Worm (Caenorhabditis elegans) whole organism, late embryonic: ENCODE results near the gene dbt-1.

ENCODE experiments used
- C08G9.2 ChIP-seq: sonication (generic microtip); optimal IDR thresholded peaks from 2 replicates; lab custom pipeline; 2016; ENCODE audit warnings: mild to moderate bottlenecking, missing genetic modification characterization, moderate library complexity, missing compliant biosample characterization
- C38D4.7 ChIP-seq: fragments of 200-800 bp; sonication (Bioruptor generic); optimal IDR thresholded peaks from 2 replicates; lab custom pipeline; 2018; ENCODE audit warnings: mild to moderate bottlenecking, missing genetic modification characterization, moderate library complexity, missing compliant biosample characterization
- K02D7.2 ChIP-seq: sonication (generic microtip); optimal IDR thresholded peaks from 2 replicates; lab custom pipeline; 2017; ENCODE audit warnings: mild to moderate bottlenecking, missing genetic modification characterization, missing compliant biosample characterization
- T23F11.4 ChIP-seq: fragments of 200-800 bp; sonication (Bioruptor generic); optimal IDR thresholded peaks from 2 replicates; lab custom pipeline; 2018; ENCODE audit warnings: mild to moderate bottlenecking, missing genetic modification characterization, missing compliant biosample characterization
- ceh-18 ChIP-seq: sonication (generic microtip); optimal IDR thresholded peaks from 2 replicates; lab custom pipeline; 2016; ENCODE audit warnings: missing genetic modification characterization, missing compliant biosample characterization
- ceh-19 ChIP-seq: fragments of 200-800 bp; sonication (Bioruptor generic); optimal IDR thresholded peaks from 2 replicates; lab custom pipeline; 2018; ENCODE audit warnings: mild to moderate bottlenecking, missing genetic modification characterization, missing compliant biosample characterization
- ceh-22 ChIP-seq: sonication (generic microtip); optimal IDR thresholded peaks from 2 replicates; lab custom pipeline; 2017; ENCODE audit warnings: missing biosample characterization, missing genetic modification characterization
- ceh-24 ChIP-seq: sonication (generic microtip); optimal IDR thresholded peaks from 2 replicates; lab custom pipeline; 2016; ENCODE audit warnings: mild to moderate bottlenecking, missing genetic modification characterization, missing compliant biosample characterization
- ceh-31 ChIP-seq: sonication (generic microtip); optimal IDR thresholded peaks from 2 replicates; lab custom pipeline; 2016; ENCODE audit warnings: missing genetic modification characterization, missing compliant biosample characterization
- ceh-45 ChIP-seq: fragments of 200-800 bp; sonication (Bioruptor generic); IDR thresholded peaks from 2 replicates; pipeline ENCODE4 v1.3.6; 2022; ENCODE audit warnings: missing genetic modification reagents, missing genetic modification characterization, missing compliant biosample characterization
- dmd-4 ChIP-seq: sonication (generic microtip); optimal IDR thresholded peaks from 2 replicates; lab custom pipeline; 2016; ENCODE audit warnings: borderline replicate concordance, missing genetic modification characterization, missing compliant biosample characterization
- dve-1 ChIP-seq: sonication (generic microtip); optimal IDR thresholded peaks from 2 replicates; lab custom pipeline; 2017; ENCODE audit warnings: antibody characterized with exemption, mild to moderate bottlenecking, missing genetic modification characterization, missing compliant biosample characterization
- elt-2 ChIP-seq: sonication (generic microtip); optimal IDR thresholded peaks from 2 replicates; lab custom pipeline; 2016; ENCODE audit warnings: missing genetic modification reagents, missing genetic modification characterization, missing compliant biosample characterization
- fax-1 ChIP-seq: sonication (generic microtip); optimal IDR thresholded peaks from 2 replicates; lab custom pipeline; 2016; ENCODE audit warnings: missing genotype, missing genetic modification characterization, missing compliant biosample characterization
- fkh-10 ChIP-seq: fragments of 150-350 bp; optimal IDR thresholded peaks from 2 replicates; lab custom pipeline; 2014; ENCODE audit warnings: missing biosample characterization, missing genetic modification reagents, missing genetic modification characterization
- fkh-6 ChIP-seq: sonication (generic microtip); optimal IDR thresholded peaks from 2 replicates; lab custom pipeline; 2016; ENCODE audit warnings: missing genetic modification characterization, missing compliant biosample characterization
- gmeb-2 ChIP-seq: sonication (generic microtip); optimal IDR thresholded peaks from 2 replicates; lab custom pipeline; 2016; ENCODE audit warnings: missing genetic modification characterization, inconsistent platforms, missing compliant biosample characterization
- lin-11 ChIP-seq: fragments of 200-800 bp; sonication (Bioruptor generic); optimal IDR thresholded peaks from 2 replicates; lab custom pipeline; 2018; ENCODE audit warnings: mild to moderate bottlenecking, missing genetic modification characterization, missing compliant biosample characterization
- madf-2 ChIP-seq: sonication (generic microtip); optimal IDR thresholded peaks from 2 replicates; lab custom pipeline; 2017; ENCODE audit warnings: missing genetic modification characterization, missing compliant biosample characterization
- nfya-1 ChIP-seq: sonication (generic microtip); optimal IDR thresholded peaks from 2 replicates; lab custom pipeline; 2017; ENCODE audit warnings: missing genetic modification characterization, mild to moderate bottlenecking, missing compliant biosample characterization, antibody characterized with exemption, moderate library complexity
- nhr-11 ChIP-seq: fragments of 150-350 bp; optimal IDR thresholded peaks from 2 replicates; lab custom pipeline; 2014; ENCODE audit warnings: missing biosample characterization, missing genetic modification characterization
- npax-4 ChIP-seq: sonication (generic microtip); optimal IDR thresholded peaks from 2 replicates; lab custom pipeline; 2016; ENCODE audit warnings: missing genetic modification characterization, missing compliant biosample characterization
- odd-2 ChIP-seq: sonication (generic microtip); optimal IDR thresholded peaks from 2 replicates; lab custom pipeline; 2017; ENCODE audit warnings: antibody characterized with exemption, mild to moderate bottlenecking, missing genetic modification characterization, missing compliant biosample characterization
- pat-9 ChIP-seq: fragments of 200-800 bp; sonication (Bioruptor generic); optimal IDR thresholded peaks from 2 replicates; lab custom pipeline; 2018; ENCODE audit warnings: mild to moderate bottlenecking, missing genetic modification characterization, moderate library complexity, missing compliant biosample characterization
- ref-2 ChIP-seq: sonication (generic microtip); optimal IDR thresholded peaks from 2 replicates; lab custom pipeline; 2016; ENCODE audit warnings: missing genetic modification characterization, missing compliant biosample characterization
- sdc-2 ChIP-seq: sonication (generic microtip); optimal IDR thresholded peaks from 2 replicates; lab custom pipeline; 2016; ENCODE audit warnings: missing genotype, missing genetic modification characterization, missing compliant biosample characterization
- sox-4 ChIP-seq: sonication (generic microtip); optimal IDR thresholded peaks from 2 replicates; lab custom pipeline; 2017; ENCODE audit warnings: mild to moderate bottlenecking, missing genetic modification characterization, inconsistent platforms, missing compliant biosample characterization
- tbx-2 ChIP-seq: sonication (generic microtip); optimal IDR thresholded peaks from 2 replicates; lab custom pipeline; 2016; ENCODE audit warnings: missing genetic modification characterization, missing compliant biosample characterization
- tbx-7 ChIP-seq: sonication (generic microtip); optimal IDR thresholded peaks from 2 replicates; lab custom pipeline; 2016; ENCODE audit warnings: missing genotype, missing genetic modification characterization, missing compliant biosample characterization
- unc-42 ChIP-seq: sonication (generic microtip); optimal IDR thresholded peaks from 2 replicates; lab custom pipeline; 2016; ENCODE audit warnings: missing genotype, missing genetic modification characterization, missing compliant biosample characterization
- unc-55 ChIP-seq: sonication (generic microtip); optimal IDR thresholded peaks from 2 replicates; lab custom pipeline; 2017; ENCODE audit warnings: missing biosample characterization, missing genetic modification reagents, missing genetic modification characterization
- unc-86 ChIP-seq: sonication (generic microtip); optimal IDR thresholded peaks from 2 replicates; lab custom pipeline; 2016; ENCODE audit warnings: missing genetic modification characterization, missing compliant biosample characterization
- zip-5 ChIP-seq: sonication (generic microtip); optimal IDR thresholded peaks from 2 replicates; lab custom pipeline; 2016; ENCODE audit warnings: missing genetic modification characterization, missing compliant biosample characterization
- ztf-16 ChIP-seq: sonication (generic microtip); optimal IDR thresholded peaks from 2 replicates; lab custom pipeline; 2017; ENCODE audit warnings: missing genetic modification characterization, missing compliant biosample characterization

The dbt-1 gene

ce11 chrII:7945168-7945567, at the start of gene dbt-1:
TSS of gene dbt-1 (minus strand) at chrII:7945206.
- TF ChIP-seq ceh-22 (tag; lab: Kevin White, UChicago) (no peak), unc-55 (GFP tag; lab: Kevin White, UChicago) (peak; percentile 41), K02D7.2 (tag; lab: Kevin White, UChicago) (no peak), tbx-2 (peak; percentile 34), nfya-1 (tag; lab: Kevin White, UChicago) (peak; percentile 32), gmeb-2 (tag; lab: Kevin White, UChicago) (no peak), lin-11 (tag; lab: Kevin White, UChicago) (no peak), madf-2 (tag; lab: Kevin White, UChicago) (no peak), unc-86 (tag; lab: Kevin White, UChicago) (no peak), dve-1 (tag; lab: Kevin White, UChicago) (peak; percentile 4), ref-2 (tag; lab: Kevin White, UChicago) (no peak), ceh-18 (tag; lab: Kevin White, UChicago) (no peak)

- TF ChIP-seq ztf-16 (tag; lab: Kevin White, UChicago) (no peak), unc-42 (tag; lab: Kevin White, UChicago) (peak; percentile 71)
These were observed 46.3 kb upstream of the dbt-1 start for ce11 chrII:7991279-7991678.

- TF ChIP-seq madf-2 (tag; lab: Kevin White, UChicago), result no peak
- no peak for TF ChIP-seq pat-9 (tag; lab: Kevin White, UChicago)
- TF ChIP-seq zip-5 (tag; lab: Kevin White, UChicago), result no peak
- no peak for TF ChIP-seq K02D7.2 (tag; lab: Kevin White, UChicago)
- no peak for TF ChIP-seq tbx-7
- TF ChIP-seq ceh-45 (GFP tag; lab: Robert Waterston, UW), result no peak
- TF ChIP-seq fkh-10 (GFP tag; lab: Kevin White, UChicago), result no peak
- TF ChIP-seq unc-42 (tag; lab: Kevin White, UChicago), result peak; percentile 69
These were observed 45.2 kb upstream of the dbt-1 start for ce11 chrII:7990192-7990591.

- TF ChIP-seq sdc-2 (no peak), tbx-2 (no peak), zip-5 (tag; lab: Kevin White, UChicago) (no peak), ceh-22 (tag; lab: Kevin White, UChicago) (no peak), T23F11.4 (GFP tag; lab: Kevin White, UChicago) (no peak), fax-1 (tag; lab: Kevin White, UChicago) (no peak), ceh-24 (tag; lab: Kevin White, UChicago) (no peak), nhr-11 (tag; lab: Kevin White, UChicago) (no peak), dmd-4 (no peak), fkh-6 (tag; lab: Kevin White, UChicago) (no peak), dve-1 (tag; lab: Kevin White, UChicago) (no peak), madf-2 (tag; lab: Kevin White, UChicago) (no peak), sox-4 (no peak), ceh-31 (tag; lab: Kevin White, UChicago) (no peak), C38D4.7 (GFP tag; lab: Kevin White, UChicago) (no peak)
These were observed 41.9 kb upstream of the dbt-1 start for ce11 chrII:7986928-7987327.

ce11 chrII:7985029-7985428, 40.0 kb upstream of the dbt-1 start:
- TF ChIP-seq C08G9.2 (no peak), npax-4 (no peak), fax-1 (tag; lab: Kevin White, UChicago) (no peak), fkh-10 (GFP tag; lab: Kevin White, UChicago) (no peak), ceh-19 (GFP tag; lab: Kevin White, UChicago) (no peak), odd-2 (tag; lab: Kevin White, UChicago) (no peak), unc-55 (GFP tag; lab: Kevin White, UChicago) (no peak), elt-2 (no peak), K02D7.2 (tag; lab: Kevin White, UChicago) (no peak)
